Worm (Caenorhabditis elegans) whole organism, L1 larva: ENCODE data around the gene nspc-19.

Source experiments
- C04F5.9 ChIP-seq: sonication (generic microtip); optimal IDR thresholded peaks from 2 replicates; lab custom pipeline; 2016; ENCODE audit warnings: missing genetic modification characterization, missing compliant biosample characterization
- C16A3.4 ChIP-seq: fragments of 150-350 bp; optimal IDR thresholded peaks from 2 replicates; lab custom pipeline; 2014; ENCODE audit warnings: missing biosample characterization, missing genetic modification characterization
- F16B12.6 ChIP-seq: fragments of 150-350 bp; optimal IDR thresholded peaks from 2 replicates; lab custom pipeline; 2014; ENCODE audit warnings: missing biosample characterization, missing genetic modification characterization
- aha-1 ChIP-seq: fragments of 150-350 bp; optimal IDR thresholded peaks from 2 replicates; lab custom pipeline; 2014; ENCODE audit warnings: missing biosample characterization, missing genetic modification characterization
- alr-1 ChIP-seq: fragments of 200-800 bp; sonication (Bioruptor generic); optimal IDR thresholded peaks from 2 replicates; lab custom pipeline; 2018; ENCODE audit warnings: borderline replicate concordance, mild to moderate bottlenecking, missing genetic modification characterization, missing compliant biosample characterization
- aly-2 ChIP-seq: fragments of 150-350 bp; optimal IDR thresholded peaks from 2 replicates; lab custom pipeline; 2014; ENCODE audit warnings: missing biosample characterization, missing genetic modification characterization
- ama-1 ChIP-seq: fragments of 150-350 bp; optimal IDR thresholded peaks from 2 replicates; lab custom pipeline; 2014
- ceh-8 ChIP-seq: fragments of 200-800 bp; sonication (Bioruptor generic); optimal IDR thresholded peaks from 2 replicates; lab custom pipeline; 2018; ENCODE audit warnings: mild to moderate bottlenecking, missing genetic modification characterization, moderate library complexity, missing compliant biosample characterization
- ceh-88 ChIP-seq: fragments of 200-800 bp; sonication (Bioruptor generic); IDR thresholded peaks from 2 replicates; pipeline ENCODE4 v1.3.6; 2022; ENCODE audit warnings: missing genetic modification characterization, missing compliant biosample characterization
- ces-1 ChIP-seq: fragments of 150-350 bp; optimal IDR thresholded peaks from 2 replicates; lab custom pipeline; 2014; ENCODE audit warnings: missing biosample characterization, missing genetic modification reagents, missing genetic modification characterization
- dpl-1 ChIP-seq, 3 experiments: fragments of 150-350 bp in 2 of 3; sonication (generic microtip) in 1 of 3; optimal IDR thresholded peaks; 2 replicates each; lab custom pipeline; 2014 to 2017; ENCODE audit warnings: missing biosample characterization in 3 of 3, missing genetic modification characterization in 3 of 3, missing genetic modification reagents in 3 of 3
- dsc-1 ChIP-seq: sonication (generic microtip); optimal IDR thresholded peaks from 2 replicates; lab custom pipeline; 2016; ENCODE audit warnings: mild to moderate bottlenecking, missing genetic modification characterization, missing compliant biosample characterization
- efl-1 ChIP-seq, 4 experiments: fragments of 150-350 bp; optimal IDR thresholded peaks in 3 of 4; peaks in 1 of 4; 1 replicate in 1 of 4; 2 replicates in 3 of 4; lab custom pipeline; 2014; ENCODE audit warnings: missing biosample characterization in 2 of 4, missing genetic modification characterization in 2 of 4, missing genetic modification reagents in 2 of 4
- efl-3 ChIP-seq: fragments of 200-800 bp; sonication (Bioruptor generic); optimal IDR thresholded peaks from 2 replicates; lab custom pipeline; 2018; ENCODE audit warnings: mild to moderate bottlenecking, missing genetic modification characterization, missing compliant biosample characterization
- egl-27 ChIP-seq, 2 experiments: fragments of 150-350 bp in 1 of 2; sonication (generic microtip); optimal IDR thresholded peaks; 3 replicates each; lab custom pipeline; 2017 to 2018; ENCODE audit warnings: missing biosample characterization in 2 of 2, missing genetic modification characterization in 2 of 2, missing genetic modification reagents in 2 of 2
- elt-2 ChIP-seq: sonication (generic microtip); optimal IDR thresholded peaks from 2 replicates; lab custom pipeline; 2016; ENCODE audit warnings: missing genetic modification characterization, mild to moderate bottlenecking, inconsistent platforms, missing compliant biosample characterization, missing genetic modification reagents
- elt-3 ChIP-seq, 6 experiments: fragments of 150-350 bp in 1 of 6; sonication (generic microtip); optimal IDR thresholded peaks; 2 replicates each; lab custom pipeline; 2017 to 2018; ENCODE audit warnings: missing biosample characterization in 6 of 6, missing genetic modification characterization in 6 of 6, inconsistent platforms in 1 of 6
- ets-5 ChIP-seq: fragments of 200-800 bp; sonication (Bioruptor generic); IDR thresholded peaks from 2 replicates; pipeline ENCODE4 v1.3.6; 2022; ENCODE audit warnings: missing genetic modification characterization, missing compliant biosample characterization
- fkh-10 ChIP-seq: sonication (generic microtip); optimal IDR thresholded peaks from 2 replicates; lab custom pipeline; 2017; ENCODE audit warnings: missing biosample characterization, missing genetic modification reagents, missing genetic modification characterization
- grh-1 ChIP-seq: fragments of 200-800 bp; sonication (Bioruptor generic); IDR thresholded peaks from 2 replicates; pipeline ENCODE4 v1.3.6; 2022; ENCODE audit warnings: missing genetic modification reagents, missing genetic modification characterization, missing compliant biosample characterization
- jun-1 ChIP-seq: fragments of 150-350 bp; optimal IDR thresholded peaks from 2 replicates; lab custom pipeline; 2014; ENCODE audit warnings: missing biosample characterization, missing genetic modification reagents, missing genetic modification characterization
- lin-13 ChIP-seq: fragments of 150-350 bp; optimal IDR thresholded peaks from 2 replicates; lab custom pipeline; 2014; ENCODE audit warnings: missing biosample characterization, missing genetic modification reagents, missing genetic modification characterization
- lin-14 ChIP-seq: fragments of 200-800 bp; sonication (Bioruptor generic); optimal IDR thresholded peaks from 2 replicates; lab custom pipeline; 2018; ENCODE audit warnings: mild to moderate bottlenecking, missing genetic modification characterization, moderate library complexity, missing compliant biosample characterization
- lin-15B ChIP-seq: fragments of 150-350 bp; sonication (generic microtip); optimal IDR thresholded peaks from 3 replicates; lab custom pipeline; 2014; ENCODE audit warnings: missing biosample characterization, missing genetic modification characterization
- lin-35 ChIP-seq, 2 experiments: fragments of 150-350 bp; optimal IDR thresholded peaks; 2 replicates each; lab custom pipeline; 2014; ENCODE audit warnings: missing biosample characterization in 2 of 2, missing genetic modification characterization in 2 of 2, missing genetic modification reagents in 2 of 2
- lin-39 ChIP-seq: fragments of 150-350 bp; optimal IDR thresholded peaks from 2 replicates; lab custom pipeline; 2014; ENCODE audit warnings: missing biosample characterization, missing genetic modification reagents, missing genetic modification characterization
- lsy-2 ChIP-seq, 2 experiments: fragments of 150-350 bp; optimal IDR thresholded peaks; 2 replicates each; lab custom pipeline; 2014; ENCODE audit warnings: missing biosample characterization in 2 of 2, missing genetic modification characterization in 2 of 2
- mdl-1 ChIP-seq, 2 experiments: fragments of 150-350 bp; optimal IDR thresholded peaks; 2 replicates each; lab custom pipeline; 2014 to 2017; ENCODE audit warnings: missing biosample characterization in 2 of 2, missing genetic modification characterization in 2 of 2, inconsistent platforms in 1 of 2
- mef-2 ChIP-seq: fragments of 150-350 bp; optimal IDR thresholded peaks from 2 replicates; lab custom pipeline; 2014; ENCODE audit warnings: missing biosample characterization, missing genetic modification characterization
- mep-1 ChIP-seq: fragments of 150-350 bp; optimal IDR thresholded peaks from 2 replicates; lab custom pipeline; 2014; ENCODE audit warnings: missing biosample characterization, missing genetic modification characterization
- nhr-19 ChIP-seq: fragments of 200-800 bp; sonication (Bioruptor generic); conservative IDR thresholded peaks from 2 replicates; pipeline ENCODE4 v1.3.6; 2022; ENCODE audit warnings: missing genetic modification characterization, missing compliant biosample characterization
- nhr-28 ChIP-seq: fragments of 150-350 bp; optimal IDR thresholded peaks from 2 replicates; lab custom pipeline; 2014; ENCODE audit warnings: missing biosample characterization, missing genetic modification characterization
- nhr-47 ChIP-seq: sonication (generic microtip); optimal IDR thresholded peaks from 2 replicates; lab custom pipeline; 2016; ENCODE audit warnings: mild to moderate bottlenecking, missing genetic modification characterization, moderate library complexity, missing compliant biosample characterization
- nhr-71 ChIP-seq: sonication (generic microtip); optimal IDR thresholded peaks from 2 replicates; lab custom pipeline; 2016; ENCODE audit warnings: mild to moderate bottlenecking, missing genetic modification characterization, moderate library complexity, missing compliant biosample characterization
- nhr-84 ChIP-seq: sonication (generic microtip); optimal IDR thresholded peaks from 2 replicates; lab custom pipeline; 2017; ENCODE audit warnings: missing biosample characterization, missing genetic modification characterization
- nhr-85 ChIP-seq: sonication (generic microtip); peaks from one replicate; lab custom pipeline; 2016; ENCODE audit warnings: missing genetic modification characterization, inconsistent platforms, missing compliant biosample characterization
- nhr-90 ChIP-seq: sonication (generic microtip); optimal IDR thresholded peaks from 2 replicates; lab custom pipeline; 2016; ENCODE audit warnings: mild to moderate bottlenecking, missing genetic modification characterization, missing compliant biosample characterization; ENCODE audit not compliant: poor library complexity
- pag-3 ChIP-seq: sonication (generic microtip); optimal IDR thresholded peaks from 2 replicates; lab custom pipeline; 2017; ENCODE audit warnings: missing genetic modification characterization, mild to moderate bottlenecking, missing compliant biosample characterization, antibody characterized with exemption, borderline replicate concordance; ENCODE audit not compliant: insufficient read depth
- rnt-1 ChIP-seq: sonication (generic microtip); optimal IDR thresholded peaks from 2 replicates; lab custom pipeline; 2016; ENCODE audit warnings: mild to moderate bottlenecking, missing genetic modification characterization, moderate library complexity, missing compliant biosample characterization
- skn-1 ChIP-seq: fragments of 150-350 bp; optimal IDR thresholded peaks from 2 replicates; lab custom pipeline; 2014; ENCODE audit warnings: missing biosample characterization, missing genetic modification characterization
- snu-23 ChIP-seq: sonication (generic microtip); optimal IDR thresholded peaks from 2 replicates; lab custom pipeline; 2016; ENCODE audit warnings: missing genetic modification characterization, missing compliant biosample characterization
- sox-4 ChIP-seq: sonication (generic microtip); optimal IDR thresholded peaks from 2 replicates; lab custom pipeline; 2016; ENCODE audit warnings: missing genetic modification characterization, missing compliant biosample characterization
- swsn-7 ChIP-seq: sonication (generic microtip); optimal IDR thresholded peaks from 2 replicates; lab custom pipeline; 2016; ENCODE audit warnings: missing genetic modification characterization, missing compliant biosample characterization
- unc-30 ChIP-seq: sonication (generic microtip); optimal IDR thresholded peaks from 2 replicates; lab custom pipeline; 2017; ENCODE audit warnings: missing biosample characterization, missing genetic modification characterization
- unc-98 ChIP-seq: fragments of 200-800 bp; sonication (Bioruptor generic); IDR thresholded peaks from 2 replicates; pipeline ENCODE4 v1.3.6; 2022; ENCODE audit warnings: missing genetic modification characterization, missing compliant biosample characterization
- vab-15 ChIP-seq: sonication (generic microtip); optimal IDR thresholded peaks from 2 replicates; lab custom pipeline; 2017; ENCODE audit warnings: missing genotype, mild to moderate bottlenecking, missing genetic modification characterization, missing compliant biosample characterization
- zip-4 ChIP-seq: fragments of 200-800 bp; sonication (Bioruptor generic); optimal IDR thresholded peaks from 2 replicates; lab custom pipeline; 2018; ENCODE audit warnings: mild to moderate bottlenecking, missing genetic modification characterization, moderate library complexity, missing compliant biosample characterization
- ztf-11 ChIP-seq, 2 experiments: sonication (generic microtip); optimal IDR thresholded peaks; 2 replicates each; lab custom pipeline; 2016 to 2017; ENCODE audit warnings: missing genetic modification characterization in 2 of 2, missing biosample characterization in 1 of 2, missing compliant biosample characterization in 1 of 2

nspc-19 gene

DNA sequence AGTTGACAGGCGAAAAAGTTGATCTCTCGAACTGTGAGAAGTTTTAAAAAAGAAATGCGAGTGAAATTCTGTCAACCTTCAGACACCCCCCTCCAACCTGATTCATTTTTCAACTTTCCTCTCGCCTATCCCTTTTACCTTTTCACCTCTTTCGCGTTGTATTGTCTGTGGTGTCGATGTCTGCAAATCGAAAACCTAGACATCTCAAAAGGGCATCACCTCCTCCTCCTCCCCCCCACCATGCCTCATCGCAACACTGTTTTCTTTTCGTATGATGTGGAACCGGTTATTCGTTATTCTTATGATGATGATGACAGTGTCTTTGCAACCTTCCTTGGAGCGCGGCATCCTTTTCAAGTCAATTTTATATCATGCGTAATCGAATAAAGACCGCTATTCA, 20.5 kb upstream of the nspc-19 start (continued):
- TF ChIP-seq skn-1 (tag; lab: Kevin White, UChicago) (no peak), ama-1 (lab: Kevin White, UChicago) (no peak), efl-3 (no peak), nhr-71 (tag; lab: Kevin White, UChicago) (peak; percentile 74), mdl-1 (tag; optimal IDR thresholded peaks at IDR 0.05; lab: Kevin White, UChicago) (peak in 1 of 2 experiments; percentile 55), C04F5.9 (tag; lab: Kevin White, UChicago) (no peak), efl-1 (optimal IDR thresholded peaks at IDR 0.05; lab: Kevin White, UChicago) (no peak), efl-1 (GFP tag; optimal IDR thresholded peaks at IDR 0.05 in 1 of 2; lab: Kevin White, UChicago) (peak in 1 of 2 experiments; percentile 28), grh-1 (GFP tag; lab: Robert Waterston, UW) (peak; percentile 94), lsy-2 (tag; optimal IDR thresholded peaks at IDR 0.05; lab: Kevin White, UChicago) (peak in 1 of 2 experiments; percentile 24), elt-3 (tag; optimal IDR thresholded peaks at IDR 0.05; lab: Kevin White, UChicago) (peak in 5 of 6 experiments; percentile 1 to 83 (median 44)), rnt-1 (tag; lab: Kevin White, UChicago) (peak; percentile 1), mep-1 (tag; lab: Kevin White, UChicago) (peak; percentile 59), ztf-11 (tag; optimal IDR thresholded peaks at IDR 0.05; lab: Kevin White, UChicago) (no peak), nhr-84 (tag; lab: Kevin White, UChicago) (no peak), ets-5 (no peak), snu-23 (GFP tag; lab: Kevin White, UChicago) (peak; percentile 65)
- TF ChIP-seq, all 84 proteins: peak for 21

DNA sequence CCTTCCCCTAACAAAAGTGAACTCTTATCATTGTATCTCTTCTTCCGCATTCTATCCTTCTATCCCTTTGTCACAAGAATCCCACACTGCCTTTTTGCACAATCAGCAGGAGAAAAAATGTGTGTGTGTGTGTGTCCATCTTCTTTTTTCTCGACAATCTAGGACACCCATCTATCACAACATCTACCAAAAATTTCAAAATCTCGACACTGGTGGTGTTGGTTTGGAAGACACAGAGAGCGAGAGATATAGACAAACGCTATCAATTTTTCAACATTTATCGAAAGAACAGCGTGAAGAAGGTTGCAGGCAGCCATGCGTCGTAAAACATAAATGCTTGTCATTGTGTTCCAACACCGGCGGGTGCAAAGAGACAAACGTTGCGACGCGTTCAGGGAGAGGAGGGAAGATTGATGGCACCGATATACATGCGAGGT, 19.7 kb upstream of the nspc-19 start:
- TF ChIP-seq jun-1 (no peak), mef-2 (tag; lab: Kevin White, UChicago) (no peak), aly-2 (tag; lab: Kevin White, UChicago) (no peak), nhr-19 (GFP tag; lab: Robert Waterston, UW) (peak; percentile 61), F16B12.6 (tag; lab: Kevin White, UChicago) (no peak), swsn-7 (tag; lab: Kevin White, UChicago) (peak; percentile 12), alr-1 (tag; lab: Kevin White, UChicago) (no peak), elt-2 (tag; lab: Kevin White, UChicago) (no peak), dsc-1 (no peak), fkh-10 (no peak), C04F5.9 (tag; lab: Kevin White, UChicago) (no peak), nhr-85 (tag; lab: Kevin White, UChicago) (peak; percentile 98), pag-3 (peak; percentile 58), elt-3 (tag; optimal IDR thresholded peaks at IDR 0.05; lab: Kevin White, UChicago) (peak in 5 of 6 experiments; percentile 61 to 85 (median 73)), snu-23 (GFP tag; lab: Kevin White, UChicago) (peak; percentile 65), nhr-90 (tag; lab: Kevin White, UChicago) (peak; percentile 35), mep-1 (tag; lab: Kevin White, UChicago) (peak; percentile 85), ztf-11 (tag; optimal IDR thresholded peaks at IDR 0.05; lab: Kevin White, UChicago) (no peak), lin-13 (peak; percentile 15), nhr-28 (tag; lab: Kevin White, UChicago) (no peak), lin-14 (GFP tag; lab: Kevin White, UChicago) (peak; percentile 94), unc-98 (GFP tag; lab: Robert Waterston, UW) (no peak), efl-3 (no peak), egl-27 (tag; optimal IDR thresholded peaks at IDR 0.05; lab: Kevin White, UChicago) (peak in 1 of 2 experiments; percentile 70), nhr-47 (peak; percentile 36), lin-15B (no peak), lin-39 (tag; lab: Kevin White, UChicago) (peak; percentile 77), dpl-1 (GFP tag; optimal IDR thresholded peaks at IDR 0.05; lab: Kevin White, UChicago) (peak in 1 of 3 experiments; percentile 8), ces-1 (GFP tag; lab: Kevin White, UChicago) (no peak), zip-4 (GFP tag; lab: Kevin White, UChicago) (no peak), aha-1 (tag; lab: Kevin White, UChicago) (no peak), C16A3.4 (tag; lab: Kevin White, UChicago) (peak; percentile 19), unc-30 (tag; lab: Kevin White, UChicago) (no peak), lsy-2 (tag; optimal IDR thresholded peaks at IDR 0.05; lab: Kevin White, UChicago) (peak; percentile 48 to 54), sox-4 (tag; lab: Kevin White, UChicago) (no peak), ceh-8 (GFP tag; lab: Kevin White, UChicago) (no peak), ets-5 (no peak), vab-15 (tag; lab: Kevin White, UChicago) (no peak), lin-35 (GFP tag; optimal IDR thresholded peaks at IDR 0.05; lab: Kevin White, UChicago) (peak in 1 of 2 experiments; percentile 36), skn-1 (tag; lab: Kevin White, UChicago) (no peak), ceh-88 (GFP tag; lab: Robert Waterston, UW) (no peak)
